Worm (Caenorhabditis elegans): Measurements from ENCODE around the gene cif-1.

Gene cif-1

DNA sequence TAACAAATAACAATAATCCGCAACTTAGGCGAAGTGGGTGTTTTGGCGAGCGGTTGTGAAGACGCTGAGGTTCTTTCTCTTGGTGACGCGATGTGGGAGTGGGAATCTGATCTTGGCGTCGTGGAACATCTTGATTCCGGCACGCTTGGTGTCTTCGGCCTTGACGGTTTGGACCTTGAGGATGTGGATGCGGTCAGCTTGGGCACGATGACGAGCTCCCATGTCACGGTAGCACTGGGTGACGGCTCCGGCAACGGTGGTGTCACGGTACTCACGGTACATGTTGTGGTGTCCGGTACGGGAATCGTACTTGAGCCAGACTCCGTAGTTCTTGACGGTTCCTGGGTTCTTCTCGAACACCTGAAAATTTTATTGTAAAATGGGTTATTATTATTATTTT, 38.6 kb upstream of the cif-1 start:
- no peak for TF ChIP-seq cnd-1 (tag; optimal IDR thresholded peaks at IDR 0.05)

DNA sequence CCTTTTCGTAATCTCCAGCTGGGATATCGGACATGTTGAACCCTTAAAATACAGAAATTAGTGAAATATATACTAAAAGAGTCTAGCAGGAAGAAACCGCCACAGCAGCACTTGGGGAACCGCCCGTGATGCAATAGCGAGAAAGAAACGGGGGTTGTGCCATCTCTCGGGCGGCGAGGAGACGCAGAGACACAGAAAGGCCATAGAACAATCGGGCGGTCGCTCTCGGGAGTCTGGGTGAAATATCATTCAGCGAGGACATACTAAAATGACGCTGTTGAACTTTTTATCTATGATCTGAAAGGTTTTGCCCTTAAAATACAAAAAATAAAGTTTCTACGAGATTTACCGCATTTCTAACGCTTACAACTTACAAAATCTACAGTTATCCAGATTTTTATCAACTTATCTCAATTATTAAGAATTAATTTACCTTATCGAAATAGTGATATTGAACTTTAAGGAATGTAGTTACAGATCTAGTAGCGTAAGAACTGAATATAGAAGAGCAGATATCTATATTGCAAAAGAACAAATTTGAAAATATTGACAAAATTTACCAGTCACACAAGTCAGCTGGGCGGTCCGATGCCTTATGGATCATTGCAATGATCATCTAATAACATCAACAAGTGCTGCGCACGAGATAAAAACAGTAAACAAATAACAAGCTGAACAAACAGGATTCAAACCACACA, 38.0 kb upstream of the cif-1 start, which contains the start of gene cyc-2.1:
Gene cyc-2.1, minus strand, starts transcription at position 605 of the 698 bp plus-strand sequence.
- no peak for TF ChIP-seq ceh-43 (GFP tag; optimal IDR thresholded peaks at IDR 0.05)
- TF ChIP-seq ceh-39 (tag; optimal IDR thresholded peaks at IDR 0.05), result no peak
- TF ChIP-seq hlh-1 (tag; optimal IDR thresholded peaks at IDR 0.05), result no peak
- no peak for TF ChIP-seq snpc-4 (tag; optimal IDR thresholded peaks at IDR 0.05)
- TF ChIP-seq lin-13 (tag; optimal IDR thresholded peaks at IDR 0.05), result no peak
- TF ChIP-seq unc-39 (tag; optimal IDR thresholded peaks at IDR 0.05), result no peak
- no peak for TF ChIP-seq nhr-12 (tag; optimal IDR thresholded peaks at IDR 0.05)
- TF ChIP-seq mep-1 (tag; optimal IDR thresholded peaks at IDR 0.05), result peak; percentile 55
- TF ChIP-seq nhr-237 (tag; optimal IDR thresholded peaks at IDR 0.05), result peak; percentile 6
- no peak for TF ChIP-seq nhr-28 (tag; optimal IDR thresholded peaks at IDR 0.05)
- peak; percentile 22 for TF ChIP-seq ces-1 (GFP tag; optimal IDR thresholded peaks at IDR 0.05)
- TF ChIP-seq unc-120 (tag; optimal IDR thresholded peaks at IDR 0.05; ENCODE audit: poor library complexity, severe bottlenecking), result no peak
- peak; percentile 33 for TF ChIP-seq drap-1 (GFP tag; optimal IDR thresholded peaks at IDR 0.05)
- TF ChIP-seq blmp-1 (tag; optimal IDR thresholded peaks at IDR 0.05), result no peak
- no peak for TF ChIP-seq nhr-2 (tag; optimal IDR thresholded peaks at IDR 0.05)
- TF ChIP-seq flh-1 (GFP tag; optimal IDR thresholded peaks at IDR 0.05), result peak; percentile 4
- TF ChIP-seq M03D4.4 (tag; optimal IDR thresholded peaks at IDR 0.05), result peak; percentile 31
- no peak for TF ChIP-seq cnd-1 (tag; optimal IDR thresholded peaks at IDR 0.05)
- no peak for TF ChIP-seq bed-3 (GFP tag; optimal IDR thresholded peaks at IDR 0.05)
- no peak for TF ChIP-seq elt-1 (tag; optimal IDR thresholded peaks at IDR 0.05; ENCODE audit: borderline replicate concordance, insufficient read depth)
- TF ChIP-seq lin-32 (GFP tag; optimal IDR thresholded peaks at IDR 0.05), result no peak
- no peak for TF ChIP-seq sem-2 (GFP tag; optimal IDR thresholded peaks at IDR 0.05)
- TF ChIP-seq lsy-2 (tag; optimal IDR thresholded peaks at IDR 0.05), result peak; percentile 76
- TF ChIP-seq ztf-11 (tag; optimal IDR thresholded peaks at IDR 0.05), result no peak
- TF ChIP-seq sptf-1 (tag; optimal IDR thresholded peaks at IDR 0.05), result peak; percentile 58
- TF ChIP-seq unc-62 (GFP tag; optimal IDR thresholded peaks at IDR 0.05), result no peak
- peak; percentile 30 for TF ChIP-seq zip-8 (tag; optimal IDR thresholded peaks at IDR 0.05)
- no peak for TF ChIP-seq elt-3 (tag; optimal IDR thresholded peaks at IDR 0.05)
- no peak for TF ChIP-seq mls-2 (tag; optimal IDR thresholded peaks at IDR 0.05)
- TF ChIP-seq pha-4 (tag; optimal IDR thresholded peaks at IDR 0.05), result peak; percentile 22
- TF ChIP-seq ceh-83 (GFP tag; optimal IDR thresholded peaks at IDR 0.05), result no peak
- TF ChIP-seq mab-5 (tag; optimal IDR thresholded peaks at IDR 0.05), result no peak
- no peak for TF ChIP-seq ham-2 (GFP tag; optimal IDR thresholded peaks at IDR 0.05)
- no peak for TF ChIP-seq tbx-8 (GFP tag; optimal IDR thresholded peaks at IDR 0.05)
- no peak for TF ChIP-seq nhr-76 (tag; optimal IDR thresholded peaks at IDR 0.05)

DNA sequence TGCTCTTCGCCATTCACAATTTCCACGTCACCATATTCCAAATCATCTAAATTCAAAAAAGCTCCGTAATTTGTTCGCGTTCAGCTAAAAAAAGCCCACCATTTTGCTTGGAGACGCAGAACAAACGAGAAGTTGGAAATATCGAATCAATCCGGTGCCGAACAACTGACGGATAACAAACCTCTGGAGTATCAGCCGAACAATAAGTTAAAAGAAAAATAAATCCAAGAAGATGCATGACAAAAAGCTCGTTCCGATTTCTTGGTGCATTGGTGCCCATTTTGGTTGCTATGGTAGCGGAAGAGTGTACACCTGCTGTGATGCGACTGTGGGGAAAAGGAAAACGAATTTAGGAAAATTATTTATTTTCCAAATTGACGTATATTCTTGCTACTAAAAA, 37.0 kb upstream of the cif-1 start, which contains the start of gene tctn-1:
Gene tctn-1, minus strand, starts transcription at position 280 of the 400 bp plus-strand sequence.
- peak; percentile 30 for TF ChIP-seq hlh-1 (tag; optimal IDR thresholded peaks at IDR 0.05)
- no peak for TF ChIP-seq unc-62 (GFP tag; optimal IDR thresholded peaks at IDR 0.05)

DNA sequence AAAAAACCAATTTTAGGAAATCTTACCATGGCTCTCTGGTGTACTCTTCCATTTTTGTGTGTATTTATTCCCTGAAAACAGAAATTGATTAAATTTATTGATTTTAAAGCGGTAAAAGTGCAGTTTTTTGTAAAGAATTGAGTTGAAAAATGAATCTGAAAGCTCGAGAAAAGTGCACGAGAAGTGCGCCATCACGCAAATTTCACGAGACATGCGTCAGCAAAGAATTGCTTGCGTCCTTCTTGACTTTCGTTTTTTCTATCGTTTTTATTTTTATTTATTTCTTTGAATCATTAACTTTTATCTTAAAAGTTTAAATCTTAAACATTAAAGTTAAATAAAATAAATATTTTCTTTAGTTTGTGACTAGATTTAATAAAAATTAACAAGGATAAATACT, 34.9 kb upstream of the cif-1 start, which contains the start of gene timm-17B.1:
Gene timm-17B.1, minus strand, starts transcription at position 71 of the 400 bp plus-strand sequence.
- TF ChIP-seq blmp-1 (tag; optimal IDR thresholded peaks at IDR 0.05), result no peak
- TF ChIP-seq zip-8 (tag; optimal IDR thresholded peaks at IDR 0.05), result no peak
- peak; percentile 68 for TF ChIP-seq lin-13 (tag; optimal IDR thresholded peaks at IDR 0.05)
- TF ChIP-seq mls-2 (tag; optimal IDR thresholded peaks at IDR 0.05), result no peak
- peak; percentile 49 for TF ChIP-seq ces-1 (GFP tag; optimal IDR thresholded peaks at IDR 0.05)
- no peak for TF ChIP-seq elt-1 (tag; optimal IDR thresholded peaks at IDR 0.05; ENCODE audit: borderline replicate concordance, insufficient read depth)
- no peak for TF ChIP-seq unc-120 (tag; optimal IDR thresholded peaks at IDR 0.05; ENCODE audit: poor library complexity, severe bottlenecking)
- TF ChIP-seq nhr-28 (tag; optimal IDR thresholded peaks at IDR 0.05), result no peak
- TF ChIP-seq cnd-1 (tag; optimal IDR thresholded peaks at IDR 0.05), result no peak
- TF ChIP-seq unc-62 (GFP tag; optimal IDR thresholded peaks at IDR 0.05), result no peak
- TF ChIP-seq ztf-11 (tag; optimal IDR thresholded peaks at IDR 0.05), result no peak
- no peak for TF ChIP-seq ham-2 (GFP tag; optimal IDR thresholded peaks at IDR 0.05)
- TF ChIP-seq lin-32 (GFP tag; optimal IDR thresholded peaks at IDR 0.05), result no peak
- peak; percentile 1 for TF ChIP-seq pha-4 (tag; optimal IDR thresholded peaks at IDR 0.05)
- no peak for TF ChIP-seq sptf-1 (tag; optimal IDR thresholded peaks at IDR 0.05)
- TF ChIP-seq ceh-39 (tag; optimal IDR thresholded peaks at IDR 0.05), result no peak
- no peak for TF ChIP-seq mab-5 (tag; optimal IDR thresholded peaks at IDR 0.05)
- TF ChIP-seq hlh-1 (tag; optimal IDR thresholded peaks at IDR 0.05), result no peak
- peak; percentile 33 for TF ChIP-seq nhr-237 (tag; optimal IDR thresholded peaks at IDR 0.05)
- no peak for TF ChIP-seq snpc-4 (tag; optimal IDR thresholded peaks at IDR 0.05)
- TF ChIP-seq mep-1 (tag; optimal IDR thresholded peaks at IDR 0.05), result peak; percentile 68
- no peak for TF ChIP-seq drap-1 (GFP tag; optimal IDR thresholded peaks at IDR 0.05)
- no peak for TF ChIP-seq nhr-12 (tag; optimal IDR thresholded peaks at IDR 0.05)
- no peak for TF ChIP-seq flh-1 (GFP tag; optimal IDR thresholded peaks at IDR 0.05)
- no peak for TF ChIP-seq nhr-76 (tag; optimal IDR thresholded peaks at IDR 0.05)
- TF ChIP-seq unc-39 (tag; optimal IDR thresholded peaks at IDR 0.05), result no peak
- no peak for TF ChIP-seq tbx-8 (GFP tag; optimal IDR thresholded peaks at IDR 0.05)
- TF ChIP-seq lsy-2 (tag; optimal IDR thresholded peaks at IDR 0.05), result peak; percentile 83
- no peak for TF ChIP-seq M03D4.4 (tag; optimal IDR thresholded peaks at IDR 0.05)
- no peak for TF ChIP-seq sem-2 (GFP tag; optimal IDR thresholded peaks at IDR 0.05)
- no peak for TF ChIP-seq elt-3 (tag; optimal IDR thresholded peaks at IDR 0.05)
- no peak for TF ChIP-seq ceh-43 (GFP tag; optimal IDR thresholded peaks at IDR 0.05)
- TF ChIP-seq bed-3 (GFP tag; optimal IDR thresholded peaks at IDR 0.05), result no peak
- TF ChIP-seq nhr-2 (tag; optimal IDR thresholded peaks at IDR 0.05), result no peak
- no peak for TF ChIP-seq ceh-83 (GFP tag; optimal IDR thresholded peaks at IDR 0.05)

All from whole organism, mixed stage, embryonic.